Fruit fly (Drosophila melanogaster) whole organism, embryonic: Measurements from ENCODE around the gene nan.
A peak's percentile ranks its signal among the peaks of the same experiment; 100 is the strongest.

ENCODE experiments used
- Aef1 ChIP-seq: fragments of 200-800 bp; sonication (Bioruptor generic); IDR thresholded peaks from 3 replicates; pipeline ENCODE4 v1.3.6; 2022; ENCODE audit warnings: missing biosample characterization, missing genetic modification characterization
- BEAF-32 ChIP-seq: fragments of 200-800 bp; sonication (Bioruptor generic); optimal IDR thresholded peaks from 3 replicates; lab custom pipeline; 2017; ENCODE audit warnings: missing biosample characterization, missing genetic modification characterization, mild to moderate bottlenecking, moderate library complexity, missing genetic modification reagents
- CG10366 ChIP-seq: fragments of 200-800 bp; sonication (Bioruptor generic); IDR thresholded peaks from 2 replicates; pipeline ENCODE4 v1.3.6; 2022; ENCODE audit warnings: missing biosample characterization, missing genetic modification characterization
- CG11093 ChIP-seq: fragments of 200-800 bp; sonication (Bioruptor generic); IDR thresholded peaks from 3 replicates; pipeline ENCODE4 v1.3.6; 2022; ENCODE audit warnings: missing biosample characterization, missing genetic modification characterization
- CG12391 ChIP-seq: fragments of 200-800 bp; sonication (Bioruptor generic); optimal IDR thresholded peaks from 3 replicates; lab custom pipeline; 2018; ENCODE audit warnings: missing biosample characterization, mild to moderate bottlenecking, missing genetic modification characterization, moderate library complexity
- CG13296 ChIP-seq: fragments of 200-800 bp; sonication (Bioruptor generic); optimal IDR thresholded peaks from 3 replicates; lab custom pipeline; 2018; ENCODE audit warnings: missing biosample characterization, mild to moderate bottlenecking, missing genetic modification characterization
- CG1647 ChIP-seq: fragments of 200-800 bp; sonication (Bioruptor generic); optimal IDR thresholded peaks from 3 replicates; lab custom pipeline; 2016; ENCODE audit warnings: missing biosample characterization, missing genetic modification characterization
- CG17328 ChIP-seq: fragments of 200-800 bp; sonication (Bioruptor generic); IDR thresholded peaks from 2 replicates; pipeline ENCODE4 v1.3.6; 2022; ENCODE audit warnings: missing biosample characterization, missing genetic modification characterization
- CG17361 ChIP-seq: fragments of 200-800 bp; sonication (Bioruptor generic); IDR thresholded peaks from 3 replicates; pipeline ENCODE4 v1.3.6; 2022; ENCODE audit warnings: missing biosample characterization, missing genetic modification characterization
- CG2129 ChIP-seq: fragments of 200-800 bp; sonication (Bioruptor generic); IDR thresholded peaks from 2 replicates; pipeline ENCODE4 v1.3.6; 2022; ENCODE audit warnings: missing biosample characterization, missing genetic modification characterization; ENCODE audit not compliant: partially characterized antibody
- CG2199 ChIP-seq: fragments of 200-800 bp; sonication (Bioruptor generic); IDR thresholded peaks from 3 replicates; pipeline ENCODE4 v1.3.6; 2022; ENCODE audit warnings: missing biosample characterization, missing genetic modification characterization
- CG31224 ChIP-seq: fragments of 200-800 bp; sonication (Bioruptor generic); IDR thresholded peaks from 2 replicates; pipeline ENCODE4 v1.3.6; 2022; ENCODE audit warnings: missing biosample characterization, missing genetic modification characterization
- CG34224 ChIP-seq: fragments of 200-800 bp; sonication (Bioruptor generic); IDR thresholded peaks from 3 replicates; pipeline ENCODE4 v1.3.6; 2022; ENCODE audit warnings: missing biosample characterization, missing genetic modification characterization; ENCODE audit not compliant: partially characterized antibody
- CG7928 ChIP-seq: fragments of 200-800 bp; sonication (Bioruptor generic); optimal IDR thresholded peaks from 2 replicates; lab custom pipeline; 2017; ENCODE audit warnings: missing biosample characterization, mild to moderate bottlenecking, missing genetic modification characterization
- CG8359 ChIP-seq: fragments of 200-800 bp; sonication (Bioruptor generic); optimal IDR thresholded peaks from 2 replicates; lab custom pipeline; 2017; ENCODE audit warnings: missing biosample characterization, mild to moderate bottlenecking, missing genetic modification characterization, borderline replicate concordance
- CG8388 ChIP-seq: fragments of 200-800 bp; sonication (Bioruptor generic); optimal IDR thresholded peaks from 2 replicates; lab custom pipeline; 2019; ENCODE audit warnings: missing biosample characterization, mild to moderate bottlenecking, missing genetic modification characterization, moderate library complexity
- CG9727 ChIP-seq: fragments of 200-800 bp; sonication (Bioruptor generic); optimal IDR thresholded peaks from 3 replicates; lab custom pipeline; 2017; ENCODE audit warnings: missing biosample characterization, mild to moderate bottlenecking, missing genetic modification characterization
- CG9876 ChIP-seq: fragments of 200-800 bp; sonication (Bioruptor generic); optimal IDR thresholded peaks from 2 replicates; lab custom pipeline; 2016; ENCODE audit warnings: missing biosample characterization, missing genetic modification characterization
- Camta ChIP-seq: fragments of 200-800 bp; sonication (Bioruptor generic); optimal IDR thresholded peaks from 2 replicates; lab custom pipeline; 2016; ENCODE audit warnings: missing biosample characterization, missing genetic modification characterization
- Chrac-16 ChIP-seq: fragments of 200-800 bp; sonication (Bioruptor generic); optimal IDR thresholded peaks from 3 replicates; lab custom pipeline; 2016; ENCODE audit warnings: missing biosample characterization, missing genetic modification characterization
- CoRest ChIP-seq: fragments of 200-800 bp; sonication (Bioruptor generic); optimal IDR thresholded peaks from 3 replicates; lab custom pipeline; 2018; ENCODE audit warnings: missing biosample characterization, mild to moderate bottlenecking, missing genetic modification characterization, moderate library complexity
- D19A ChIP-seq: fragments of 200-800 bp; optimal IDR thresholded peaks from 3 replicates; lab custom pipeline; 2019; ENCODE audit warnings: missing biosample characterization, mild to moderate bottlenecking, missing genetic modification characterization, moderate library complexity
- Dll ChIP-seq: fragments of 200-800 bp; sonication (Bioruptor generic); IDR thresholded peaks from 4 replicates; pipeline ENCODE4 v1.3.6; 2022; ENCODE audit warnings: missing biosample characterization, missing genetic modification characterization; ENCODE audit not compliant: partially characterized antibody
- E2f2 ChIP-seq: fragments of 200-800 bp; sonication (Bioruptor generic); IDR thresholded peaks from 2 replicates; pipeline ENCODE4 v1.3.6; 2022; ENCODE audit warnings: missing biosample characterization, missing genetic modification characterization
- Gug ChIP-seq: fragments of 200-800 bp; sonication (Bioruptor generic); IDR thresholded peaks from 4 replicates; pipeline ENCODE4 v1.3.6; 2022; ENCODE audit warnings: missing biosample characterization, missing genetic modification characterization
- HLH3B ChIP-seq: fragments of 200-800 bp; sonication (Bioruptor generic); IDR thresholded peaks from 2 replicates; pipeline ENCODE4 v1.3.6; 2022; ENCODE audit warnings: missing biosample characterization, missing genetic modification characterization
- Hand ChIP-seq: fragments of 200-800 bp; sonication (Bioruptor generic); optimal IDR thresholded peaks from 2 replicates; lab custom pipeline; 2017; ENCODE audit warnings: mild to moderate bottlenecking, missing biosample characterization, missing genetic modification reagents, missing genetic modification characterization
- Hey ChIP-seq: fragments of 200-800 bp; sonication (Bioruptor generic); optimal IDR thresholded peaks from 3 replicates; lab custom pipeline; 2018; ENCODE audit warnings: missing biosample characterization, mild to moderate bottlenecking, missing genetic modification characterization
- HmgZ ChIP-seq: fragments of 200-800 bp; sonication (Bioruptor generic); optimal IDR thresholded peaks from 2 replicates; lab custom pipeline; 2018; ENCODE audit warnings: missing biosample characterization, mild to moderate bottlenecking, missing genetic modification characterization
- Jarid2 ChIP-seq: fragments of 200-800 bp; sonication (Bioruptor generic); optimal IDR thresholded peaks from 3 replicates; lab custom pipeline; 2017; ENCODE audit warnings: mild to moderate bottlenecking, missing biosample characterization, missing genetic modification reagents, missing genetic modification characterization
- MTF-1 ChIP-seq: fragments of 200-800 bp; sonication (Bioruptor generic); optimal IDR thresholded peaks from 2 replicates; lab custom pipeline; 2018; ENCODE audit warnings: missing biosample characterization, mild to moderate bottlenecking, missing genetic modification characterization, borderline replicate concordance
- Sox100B ChIP-seq: fragments of 200-800 bp; sonication (Bioruptor generic); optimal IDR thresholded peaks from 3 replicates; lab custom pipeline; 2018; ENCODE audit warnings: missing biosample characterization, mild to moderate bottlenecking, missing genetic modification characterization
- Sox102F ChIP-seq: fragments of 200-800 bp; sonication (Bioruptor generic); optimal IDR thresholded peaks from 2 replicates; lab custom pipeline; 2018; ENCODE audit warnings: missing biosample characterization, mild to moderate bottlenecking, missing genetic modification characterization, moderate library complexity
- Ssrp ChIP-seq: fragments of 200-800 bp; sonication (Bioruptor generic); optimal IDR thresholded peaks from 2 replicates; lab custom pipeline; 2018; ENCODE audit warnings: missing biosample characterization, mild to moderate bottlenecking, missing genetic modification characterization, moderate library complexity
- Tbp ChIP-seq: fragments of >200 bp; optimal IDR thresholded peaks from 2 replicates; lab custom pipeline; 2018; ENCODE audit warnings: missing biosample characterization, missing genetic modification characterization
- az2 ChIP-seq: fragments of 200-800 bp; sonication (Bioruptor generic); optimal IDR thresholded peaks from 3 replicates; lab custom pipeline; 2016; ENCODE audit warnings: missing biosample characterization, missing genetic modification characterization
- br ChIP-seq: fragments of >200 bp; optimal IDR thresholded peaks from 2 replicates; lab custom pipeline; 2017
- dmrt99B ChIP-seq: fragments of 200-800 bp; sonication (Bioruptor generic); optimal IDR thresholded peaks from 2 replicates; lab custom pipeline; 2018; ENCODE audit warnings: missing biosample characterization, mild to moderate bottlenecking, missing genetic modification characterization, moderate library complexity
- dpn ChIP-seq, 2 experiments: fragments of 200-800 bp; sonication (Bioruptor generic); optimal IDR thresholded peaks; 3 replicates each; lab custom pipeline; 2016; ENCODE audit warnings: missing biosample characterization in 2 of 2, missing genetic modification characterization in 2 of 2
- ewg ChIP-seq: fragments of 200-800 bp; sonication (Bioruptor generic); optimal IDR thresholded peaks from 3 replicates; lab custom pipeline; 2017; ENCODE audit warnings: mild to moderate bottlenecking, missing biosample characterization, missing genetic modification reagents, missing genetic modification characterization
- ftz-f1 ChIP-seq: fragments of 200-800 bp; sonication (Bioruptor generic); optimal IDR thresholded peaks from 2 replicates; lab custom pipeline; 2016; ENCODE audit warnings: missing biosample characterization, missing genetic modification characterization
- gro ChIP-seq: fragments of 200-800 bp; sonication (Bioruptor generic); optimal IDR thresholded peaks from 2 replicates; lab custom pipeline; 2016; ENCODE audit warnings: missing biosample characterization, missing genetic modification characterization
- h ChIP-seq: fragments of >200 bp; optimal IDR thresholded peaks from 2 replicates; lab custom pipeline; 2017
- pum ChIP-seq: fragments of 200-800 bp; sonication (Bioruptor generic); optimal IDR thresholded peaks from 2 replicates; lab custom pipeline; 2016; ENCODE audit warnings: missing biosample characterization, missing genetic modification characterization
- rib ChIP-seq: fragments of 200-800 bp; sonication (Bioruptor generic); IDR thresholded peaks from 2 replicates; pipeline ENCODE4 v1.3.6; 2022; ENCODE audit warnings: missing biosample characterization, missing genetic modification characterization
- stwl ChIP-seq: fragments of 200-800 bp; sonication (Bioruptor generic); optimal IDR thresholded peaks from 3 replicates; lab custom pipeline; 2018; ENCODE audit warnings: missing biosample characterization, mild to moderate bottlenecking, missing genetic modification characterization, moderate library complexity
- sug ChIP-seq: fragments of 200-800 bp; optimal IDR thresholded peaks from 2 replicates; lab custom pipeline; 2019; ENCODE audit warnings: missing biosample characterization, mild to moderate bottlenecking, missing genetic modification characterization, moderate library complexity
- trem ChIP-seq: fragments of 200-800 bp; optimal IDR thresholded peaks from 3 replicates; lab custom pipeline; 2019; ENCODE audit warnings: missing biosample characterization, mild to moderate bottlenecking, missing genetic modification characterization, moderate library complexity
- unpg ChIP-seq: fragments of 200-800 bp; sonication (Bioruptor generic); optimal IDR thresholded peaks from 3 replicates; lab custom pipeline; 2018; ENCODE audit warnings: missing biosample characterization, mild to moderate bottlenecking, missing genetic modification characterization, moderate library complexity

The nan gene

DNA sequence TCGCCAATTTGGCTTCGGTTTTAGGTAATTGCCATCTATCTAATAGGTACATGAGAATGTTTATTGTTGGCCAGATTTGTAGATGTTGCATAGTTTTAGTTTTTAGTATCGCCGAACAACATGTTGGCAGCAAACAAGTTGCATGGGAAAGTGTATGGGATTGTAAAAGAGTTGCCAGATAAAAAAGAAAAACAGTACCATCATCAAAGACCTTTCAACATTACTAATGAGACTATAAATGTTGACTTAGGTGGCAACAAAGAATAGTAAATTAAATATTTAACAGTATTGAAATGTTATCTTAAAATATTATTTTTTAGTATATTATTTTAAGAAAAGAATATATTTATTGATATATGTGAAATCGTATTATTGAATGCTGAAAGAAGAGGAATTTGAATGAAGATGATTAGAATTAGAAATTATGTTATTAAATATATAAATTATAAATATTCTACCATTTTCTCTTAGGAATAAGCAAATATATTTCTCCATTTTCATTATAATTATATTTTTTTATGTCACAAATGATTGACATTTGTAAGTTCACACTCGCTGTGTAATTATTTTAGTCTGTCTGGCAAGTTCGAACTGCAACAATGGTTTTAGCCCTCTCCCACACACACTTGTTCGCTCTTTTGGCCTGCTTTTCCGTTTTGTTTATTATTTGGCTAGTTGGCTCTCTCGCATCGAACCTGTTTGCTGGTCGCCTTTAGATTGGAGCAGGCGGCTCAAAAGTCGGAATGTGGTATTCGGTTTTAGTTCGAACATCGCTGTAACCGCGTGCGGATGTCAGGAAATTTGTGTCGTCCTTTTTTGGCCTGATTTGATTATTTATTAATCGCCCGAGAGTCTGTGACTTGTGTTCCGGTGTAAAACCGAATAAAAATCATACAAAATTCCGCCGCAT lies 15.5 kb upstream of the nan start:
- TF ChIP-seq Jarid2 (GFP tag; lab: Kevin White, UChicago) (peak; percentile 93), Camta (GFP tag; lab: Kevin White, UChicago) (no peak), gro (GFP tag; lab: Kevin White, UChicago) (peak; percentile 0), CG31224 (GFP tag; lab: Robert Waterston, UW) (no peak), rib (GFP tag; lab: Robert Waterston, UW) (no peak), Sox100B (GFP tag; lab: Kevin White, UChicago) (peak; percentile 14), Aef1 (GFP tag; lab: Robert Waterston, UW) (no peak), HLH3B (GFP tag; lab: Robert Waterston, UW) (no peak), D19A (tag; lab: Kevin White, UChicago) (peak; percentile 25), CoRest (peak; percentile 55), dpn (GFP tag; optimal IDR thresholded peaks at IDR 0.05; lab: Kevin White, UChicago) (peak; percentile 3 to 15), HmgZ (tag; lab: Kevin White, UChicago) (no peak), CG10366 (0 out of 2 replicates have a peak, but pooled peaks have one; percentile 51), CG2129 (no peak), CG12391 (peak; percentile 63), br (no peak), Sox102F (GFP tag; lab: Kevin White, UChicago) (peak; percentile 62), trem (tag; lab: Kevin White, UChicago) (peak; percentile 27), Ssrp (no peak), unpg (GFP tag; lab: Kevin White, UChicago) (no peak), CG17328 (GFP tag; lab: Robert Waterston, UW) (no peak; the same call in 1 of the 2 replicates), CG7928 (GFP tag; lab: Kevin White, UChicago) (no peak), CG8388 (GFP tag; lab: Kevin White, UChicago) (peak; percentile 11), Dll (no peak), dmrt99B (tag; lab: Kevin White, UChicago) (peak; percentile 40), CG17361 (GFP tag; lab: Robert Waterston, UW) (peak; percentile 63; the same call in 2 of the 3 replicates), Hey (tag; lab: Kevin White, UChicago) (no peak), CG8359 (GFP tag; lab: Kevin White, UChicago) (no peak), CG9876 (GFP tag; lab: Kevin White, UChicago) (no peak), az2 (GFP tag; lab: Kevin White, UChicago) (peak; percentile 32), E2f2 (GFP tag; lab: Robert Waterston, UW) (0 out of 2 replicates have a peak, but pooled peaks have one; percentile 24), h (lab: Kevin White, UChicago) (no peak), CG34224 (GFP tag; lab: Robert Waterston, UW) (peak; percentile 32; the same call in 1 of the 3 replicates), ewg (GFP tag; lab: Kevin White, UChicago) (no peak), Tbp (no peak), CG13296 (GFP tag; lab: Kevin White, UChicago) (no peak), MTF-1 (peak; percentile 42), stwl (tag; lab: Kevin White, UChicago) (peak; percentile 33), sug (tag; lab: Kevin White, UChicago) (no peak), pum (no peak), Gug (GFP tag; lab: Robert Waterston, UW) (0 out of 4 replicates have a peak, but pooled peaks have one; percentile 28), BEAF-32 (GFP tag; lab: Kevin White, UChicago) (no peak), Chrac-16 (GFP tag; lab: Kevin White, UChicago) (no peak), CG9727 (GFP tag; lab: Kevin White, UChicago) (peak; percentile 23), ftz-f1 (GFP tag; lab: Kevin White, UChicago) (no peak), CG1647 (GFP tag; lab: Kevin White, UChicago) (no peak), CG11093 (GFP tag; lab: Robert Waterston, UW) (no peak), CG2199 (GFP tag; lab: Robert Waterston, UW) (0 out of 3 replicates have a peak, but pooled peaks have one; percentile 36), Hand (GFP tag; lab: Kevin White, UChicago) (no peak)
